Worm (Caenorhabditis elegans) whole organism, late embryonic: ENCODE data around the gene Y54E2A.4.

Experiments
- C08G9.2 ChIP-seq: sonication (generic microtip); optimal IDR thresholded peaks from 2 replicates; lab custom pipeline; 2016; ENCODE audit warnings: mild to moderate bottlenecking, missing genetic modification characterization, moderate library complexity, missing compliant biosample characterization
- K09A11.1 ChIP-seq: sonication (generic microtip); optimal IDR thresholded peaks from 2 replicates; lab custom pipeline; 2017; ENCODE audit warnings: antibody characterized with exemption, mild to moderate bottlenecking, missing genetic modification characterization, missing compliant biosample characterization; ENCODE audit not compliant: insufficient read depth
- ahr-1 ChIP-seq: sonication (generic microtip); optimal IDR thresholded peaks from 2 replicates; lab custom pipeline; 2016; ENCODE audit warnings: missing genetic modification characterization, missing compliant biosample characterization
- ceh-18 ChIP-seq: sonication (generic microtip); optimal IDR thresholded peaks from 2 replicates; lab custom pipeline; 2016; ENCODE audit warnings: missing genetic modification characterization, missing compliant biosample characterization
- ceh-30 ChIP-seq: fragments of 150-350 bp; optimal IDR thresholded peaks from 2 replicates; lab custom pipeline; 2014; ENCODE audit warnings: missing biosample characterization, missing genetic modification characterization
- ceh-31 ChIP-seq: sonication (generic microtip); optimal IDR thresholded peaks from 2 replicates; lab custom pipeline; 2016; ENCODE audit warnings: missing genetic modification characterization, missing compliant biosample characterization
- ceh-34 ChIP-seq: sonication (generic microtip); optimal IDR thresholded peaks from 2 replicates; lab custom pipeline; 2016; ENCODE audit warnings: mild to moderate bottlenecking, missing genetic modification characterization, missing compliant biosample characterization
- ceh-48 ChIP-seq: sonication (generic microtip); optimal IDR thresholded peaks from 2 replicates; lab custom pipeline; 2016; ENCODE audit warnings: missing genetic modification characterization, inconsistent platforms, missing compliant biosample characterization
- ceh-6 ChIP-seq: fragments of 200-800 bp; sonication (Bioruptor generic); optimal IDR thresholded peaks from 2 replicates; lab custom pipeline; 2018; ENCODE audit warnings: mild to moderate bottlenecking, missing genetic modification characterization, missing compliant biosample characterization
- ceh-9 ChIP-seq: sonication (generic microtip); optimal IDR thresholded peaks from 2 replicates; lab custom pipeline; 2016; ENCODE audit warnings: mild to moderate bottlenecking, missing genetic modification characterization, inconsistent platforms, missing compliant biosample characterization
- dmd-4 ChIP-seq: sonication (generic microtip); optimal IDR thresholded peaks from 2 replicates; lab custom pipeline; 2016; ENCODE audit warnings: borderline replicate concordance, missing genetic modification characterization, missing compliant biosample characterization
- dve-1 ChIP-seq: sonication (generic microtip); optimal IDR thresholded peaks from 2 replicates; lab custom pipeline; 2017; ENCODE audit warnings: antibody characterized with exemption, mild to moderate bottlenecking, missing genetic modification characterization, missing compliant biosample characterization
- elt-2 ChIP-seq: sonication (generic microtip); optimal IDR thresholded peaks from 2 replicates; lab custom pipeline; 2016; ENCODE audit warnings: missing genetic modification reagents, missing genetic modification characterization, missing compliant biosample characterization
- elt-4 ChIP-seq: sonication (generic microtip); optimal IDR thresholded peaks from 2 replicates; lab custom pipeline; 2016; ENCODE audit warnings: missing genetic modification characterization, missing compliant biosample characterization
- ets-4 ChIP-seq: sonication (generic microtip); optimal IDR thresholded peaks from 2 replicates; lab custom pipeline; 2016; ENCODE audit warnings: missing genetic modification characterization, missing compliant biosample characterization
- eyg-1 ChIP-seq: sonication (generic microtip); optimal IDR thresholded peaks from 2 replicates; lab custom pipeline; 2016; ENCODE audit warnings: missing genotype, missing genetic modification characterization, missing compliant biosample characterization
- fkh-10 ChIP-seq: fragments of 150-350 bp; optimal IDR thresholded peaks from 2 replicates; lab custom pipeline; 2014; ENCODE audit warnings: missing biosample characterization, missing genetic modification reagents, missing genetic modification characterization
- gmeb-2 ChIP-seq: sonication (generic microtip); optimal IDR thresholded peaks from 2 replicates; lab custom pipeline; 2016; ENCODE audit warnings: missing genetic modification characterization, inconsistent platforms, missing compliant biosample characterization
- hlh-15 ChIP-seq: sonication (generic microtip); optimal IDR thresholded peaks from 2 replicates; lab custom pipeline; 2016; ENCODE audit warnings: missing genetic modification characterization, missing compliant biosample characterization
- hlh-6 ChIP-seq: sonication (generic microtip); optimal IDR thresholded peaks from 2 replicates; lab custom pipeline; 2016; ENCODE audit warnings: missing genotype, missing genetic modification characterization, missing compliant biosample characterization
- madf-2 ChIP-seq: sonication (generic microtip); optimal IDR thresholded peaks from 2 replicates; lab custom pipeline; 2017; ENCODE audit warnings: missing genetic modification characterization, missing compliant biosample characterization
- mec-3 ChIP-seq: sonication (generic microtip); optimal IDR thresholded peaks from 2 replicates; lab custom pipeline; 2016; ENCODE audit warnings: borderline replicate concordance, missing genetic modification characterization, missing compliant biosample characterization
- nfya-1 ChIP-seq: sonication (generic microtip); optimal IDR thresholded peaks from 2 replicates; lab custom pipeline; 2017; ENCODE audit warnings: missing genetic modification characterization, mild to moderate bottlenecking, missing compliant biosample characterization, antibody characterized with exemption, moderate library complexity
- nhr-11 ChIP-seq: fragments of 150-350 bp; optimal IDR thresholded peaks from 2 replicates; lab custom pipeline; 2014; ENCODE audit warnings: missing biosample characterization, missing genetic modification characterization
- npax-4 ChIP-seq: sonication (generic microtip); optimal IDR thresholded peaks from 2 replicates; lab custom pipeline; 2016; ENCODE audit warnings: missing genetic modification characterization, missing compliant biosample characterization
- pag-3 ChIP-seq: sonication (generic microtip); optimal IDR thresholded peaks from 2 replicates; lab custom pipeline; 2016; ENCODE audit warnings: missing compliant biosample characterization, missing genetic modification characterization, borderline replicate concordance
- pax-1 ChIP-seq: fragments of 150-350 bp; optimal IDR thresholded peaks from 2 replicates; lab custom pipeline; 2014; ENCODE audit warnings: missing biosample characterization, missing genetic modification characterization
- pha-4 ChIP-seq: fragments of 150-350 bp; optimal IDR thresholded peaks from 2 replicates; lab custom pipeline; 2018; ENCODE audit warnings: missing biosample characterization, missing genetic modification reagents, missing genetic modification characterization
- pqm-1 ChIP-seq: sonication (generic microtip); optimal IDR thresholded peaks from 2 replicates; lab custom pipeline; 2016; ENCODE audit warnings: missing genetic modification characterization, missing compliant biosample characterization
- rnt-1 ChIP-seq: sonication (generic microtip); optimal IDR thresholded peaks from 2 replicates; lab custom pipeline; 2016; ENCODE audit warnings: missing genetic modification characterization, missing compliant biosample characterization
- syd-9 ChIP-seq: sonication (generic microtip); optimal IDR thresholded peaks from 2 replicates; lab custom pipeline; 2016; ENCODE audit warnings: mild to moderate bottlenecking, missing genetic modification characterization, moderate library complexity, missing compliant biosample characterization
- tbx-2 ChIP-seq: sonication (generic microtip); optimal IDR thresholded peaks from 2 replicates; lab custom pipeline; 2016; ENCODE audit warnings: missing genetic modification characterization, missing compliant biosample characterization
- tbx-7 ChIP-seq: sonication (generic microtip); optimal IDR thresholded peaks from 2 replicates; lab custom pipeline; 2016; ENCODE audit warnings: missing genotype, missing genetic modification characterization, missing compliant biosample characterization
- unc-3 ChIP-seq, 2 experiments: fragments of 200-800 bp in 1 of 2; sonication (Bioruptor generic) in 1 of 2; sonication (generic microtip) in 1 of 2; conservative IDR thresholded peaks in 1 of 2; optimal IDR thresholded peaks in 1 of 2; 2 replicates each; pipeline versions ENCODE4 v1.3.6 to Lab custom; 2016 to 2022; ENCODE audit warnings: missing compliant biosample characterization in 2 of 2, missing genetic modification characterization in 2 of 2, missing genetic modification reagents in 1 of 2
- unc-42 ChIP-seq: sonication (generic microtip); optimal IDR thresholded peaks from 2 replicates; lab custom pipeline; 2016; ENCODE audit warnings: missing genotype, missing genetic modification characterization, missing compliant biosample characterization
- unc-55 ChIP-seq: sonication (generic microtip); optimal IDR thresholded peaks from 2 replicates; lab custom pipeline; 2017; ENCODE audit warnings: missing biosample characterization, missing genetic modification reagents, missing genetic modification characterization

The Y54E2A.4 gene

DNA sequence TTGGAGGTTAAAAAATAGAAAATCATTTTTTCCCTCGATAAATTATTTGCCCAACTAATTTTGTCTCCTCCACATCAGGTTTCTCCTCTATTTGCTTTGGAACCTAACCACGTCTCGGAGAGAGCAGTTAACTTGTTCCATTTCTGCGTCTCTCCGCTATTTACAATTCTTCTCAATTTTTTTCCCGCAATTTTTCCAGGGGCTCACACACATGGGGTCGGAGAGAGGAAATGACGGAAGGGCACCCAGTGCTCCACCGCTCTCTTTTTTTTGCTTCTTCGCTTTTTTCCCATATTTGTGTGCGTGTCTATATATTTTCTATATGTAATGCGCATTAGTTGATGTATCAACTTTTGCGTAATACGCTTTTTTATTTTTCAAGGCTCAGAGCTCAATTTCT lies 56.2 kb downstream of the Y54E2A.4 start:
- TF ChIP-seq hlh-6 (tag; lab: Kevin White, UChicago) = no peak
- no peak for TF ChIP-seq gmeb-2 (tag; lab: Kevin White, UChicago)
- peak; percentile 4 for TF ChIP-seq ceh-18 (tag; lab: Kevin White, UChicago)
- peak; percentile 41 for TF ChIP-seq unc-42
- TF ChIP-seq ceh-48 (tag; lab: Kevin White, UChicago) = no peak

DNA sequence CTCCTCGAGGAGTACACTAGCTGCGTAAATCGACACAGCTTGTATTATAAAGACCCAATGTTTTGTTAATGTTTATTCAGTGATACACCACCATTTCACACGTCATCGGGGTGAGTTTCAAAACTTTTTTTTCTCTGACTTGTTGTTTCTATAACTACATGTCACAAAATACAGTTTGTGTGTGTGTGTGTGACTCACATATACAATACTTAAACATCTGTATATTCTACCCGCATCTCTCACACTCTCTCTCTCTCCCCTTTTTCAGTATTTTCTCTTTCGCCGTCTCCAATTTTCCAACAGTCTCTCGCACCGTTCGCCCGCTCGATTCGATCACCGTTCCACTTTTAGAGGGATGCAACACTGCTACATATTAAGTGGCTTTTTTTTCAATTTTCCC lies 57.0 kb downstream of the Y54E2A.4 start:
- no peak for TF ChIP-seq ceh-6
- TF ChIP-seq K09A11.1 (tag; lab: Kevin White, UChicago) = no peak
- TF ChIP-seq, all 69 proteins: peak for 0

DNA sequence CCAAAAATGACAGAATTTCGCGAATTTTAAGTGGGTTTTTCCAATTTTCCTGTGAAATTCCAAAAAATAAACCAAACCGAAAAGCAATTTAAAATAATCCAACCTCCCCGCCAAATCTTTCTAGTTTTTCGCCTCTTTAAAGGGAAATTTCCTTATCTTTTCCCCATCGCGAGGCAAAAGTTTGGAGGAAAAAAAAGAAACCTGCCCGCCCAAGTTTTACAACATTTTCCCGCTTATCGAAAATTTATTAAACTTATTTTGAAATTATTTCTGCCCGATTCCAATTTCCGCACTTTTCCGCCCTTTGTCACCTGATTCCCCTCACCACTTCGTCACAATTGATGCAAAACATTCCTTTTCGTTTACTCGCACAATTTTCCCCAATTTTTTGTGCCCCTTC lies 57.8 kb downstream of the Y54E2A.4 start, which contains the start of gene osta-3:
TSS of gene osta-3 (plus strand) at position 301 of the 400 bp plus-strand sequence.
- no peak for TF ChIP-seq eyg-1

DNA sequence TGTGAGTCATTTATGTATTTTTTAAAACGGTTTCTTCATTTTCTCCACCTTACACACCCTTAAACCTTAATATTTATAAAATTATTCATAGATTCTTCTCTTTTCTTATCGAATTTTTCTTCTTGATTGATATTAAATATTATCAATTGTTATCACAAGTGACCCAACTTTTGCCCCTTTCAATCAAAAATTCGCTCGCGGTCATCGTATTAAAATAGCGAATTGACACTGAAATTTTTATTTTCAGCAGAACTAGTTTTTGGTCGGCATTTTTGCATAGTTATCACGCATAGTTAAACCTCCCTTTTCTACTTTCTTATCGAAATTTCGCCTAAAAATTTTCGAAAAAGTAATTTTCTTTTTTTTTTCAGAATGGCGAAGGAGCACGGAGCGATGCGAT lies 58.2 kb downstream of the Y54E2A.4 start:
- TF ChIP-seq elt-2 (tag; lab: Kevin White, UChicago) = peak; percentile 38
- no peak for TF ChIP-seq pag-3
- TF ChIP-seq, all 69 proteins: peak for 1

DNA sequence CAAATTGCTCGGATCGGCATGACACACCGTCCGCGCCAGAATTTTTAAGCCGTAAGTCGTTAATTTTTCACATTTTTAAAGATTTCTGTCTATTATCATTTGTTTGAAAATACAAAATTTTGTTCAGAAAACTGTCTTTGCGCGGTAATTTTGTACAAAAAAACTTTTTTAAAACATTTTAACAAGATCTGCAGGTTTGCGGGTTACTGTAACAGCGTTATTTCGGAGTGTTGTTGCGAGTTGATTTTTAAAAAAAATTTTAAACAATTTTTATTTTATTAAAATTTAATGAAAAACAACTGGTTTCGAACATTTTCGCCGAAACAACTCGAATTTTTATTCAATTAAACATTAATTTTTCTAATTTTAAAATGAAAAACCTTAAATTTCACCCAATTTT lies 58.7 kb downstream of the Y54E2A.4 start:
- TF ChIP-seq ceh-9 (tag; lab: Kevin White, UChicago) (no peak), hlh-15 (no peak)
- TF ChIP-seq, all 69 proteins: peak for 0

DNA sequence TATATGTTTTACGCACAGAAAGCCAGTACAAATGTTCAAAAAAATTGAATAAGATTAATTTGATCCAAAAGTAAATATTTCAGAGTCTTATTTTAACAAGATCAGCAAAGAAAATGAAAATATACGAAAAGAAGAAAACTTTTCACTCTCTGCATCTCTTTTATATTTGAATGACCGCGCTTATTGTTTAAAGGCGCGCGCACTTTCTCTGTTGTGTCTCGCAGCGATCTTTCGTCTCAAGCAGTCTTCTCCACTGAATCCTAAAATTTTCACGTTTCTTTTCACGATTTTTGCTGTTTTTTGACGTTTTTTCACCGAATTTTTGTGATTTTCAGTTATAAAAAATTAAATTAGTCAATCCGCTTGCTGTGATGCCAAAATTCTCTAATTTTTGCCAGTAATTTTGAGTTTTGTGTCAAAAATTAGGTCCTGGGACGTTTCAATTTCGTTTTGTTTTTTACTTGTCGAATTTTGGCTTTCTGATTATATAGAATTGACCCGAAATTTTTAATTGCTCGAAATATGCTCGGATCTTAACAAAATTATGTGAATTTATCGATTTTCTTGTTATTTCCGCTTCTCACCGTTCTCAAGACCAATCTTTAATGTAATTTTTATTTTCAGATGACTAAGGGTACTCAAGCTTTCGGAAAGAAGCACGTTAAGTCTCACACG lies 60.6 kb downstream of the Y54E2A.4 start, which contains the start of gene W01D2.1:
TSS of gene W01D2.1 (plus strand) at position 625 of the 675 bp plus-strand sequence.
- TF ChIP-seq elt-2 (tag; lab: Kevin White, UChicago) (peak; percentile 37), madf-2 (tag; lab: Kevin White, UChicago) (no peak), ahr-1 (tag; lab: Kevin White, UChicago) (no peak), ceh-31 (tag; lab: Kevin White, UChicago) (peak; percentile 51), nhr-11 (no peak), hlh-6 (tag; lab: Kevin White, UChicago) (no peak), pqm-1 (tag; lab: Kevin White, UChicago) (no peak), unc-55 (peak; percentile 63), elt-4 (tag; lab: Kevin White, UChicago) (no peak), dve-1 (tag; lab: Kevin White, UChicago) (peak; percentile 66), syd-9 (tag; lab: Kevin White, UChicago) (no peak), ceh-6 (no peak), tbx-7 (tag; lab: Kevin White, UChicago) (no peak), gmeb-2 (tag; lab: Kevin White, UChicago) (no peak), dmd-4 (tag; lab: Kevin White, UChicago) (no peak), pag-3 (no peak), C08G9.2 (tag; lab: Kevin White, UChicago) (no peak), ceh-34 (no peak), pax-1 (tag; lab: Kevin White, UChicago) (peak; percentile 25), ceh-30 (tag; lab: Kevin White, UChicago) (no peak), unc-3 (GFP tag; conservative IDR thresholded peaks at IDR 0.05; lab: Robert Waterston, UW) (no peak), unc-3 (tag; optimal IDR thresholded peaks at IDR 0.05; lab: Kevin White, UChicago) (no peak), nfya-1 (tag; lab: Kevin White, UChicago) (peak; percentile 46), pha-4 (tag; lab: Kevin White, UChicago) (no peak), rnt-1 (tag; lab: Kevin White, UChicago) (no peak), npax-4 (tag; lab: Kevin White, UChicago) (no peak), tbx-2 (tag; lab: Kevin White, UChicago) (peak; percentile 15), ets-4 (tag; lab: Kevin White, UChicago) (no peak), fkh-10 (GFP tag; lab: Kevin White, UChicago) (no peak), mec-3 (tag; lab: Kevin White, UChicago) (no peak), unc-42 (no peak)
